Fruit fly (Drosophila melanogaster) whole organism, prepupa: Measurements from ENCODE around the gene Polr2B.

Experiments used
- CG31627 ChIP-seq: fragments of 200-800 bp; sonication (Bioruptor generic); optimal IDR thresholded peaks from 3 replicates; lab custom pipeline; 2016; ENCODE audit warnings: missing biosample characterization, missing genetic modification characterization
- CG6276 ChIP-seq: fragments of 200-800 bp; sonication (Bioruptor generic); optimal IDR thresholded peaks from 2 replicates; lab custom pipeline; 2017; ENCODE audit warnings: missing biosample characterization, mild to moderate bottlenecking, missing genetic modification characterization
- CG6792 ChIP-seq: fragments of 200-800 bp; sonication (Bioruptor generic); optimal IDR thresholded peaks from 3 replicates; lab custom pipeline; 2016; ENCODE audit warnings: missing biosample characterization, missing genetic modification characterization
- Eip78C ChIP-seq: fragments of 200-800 bp; sonication (Bioruptor generic); peaks from one replicate; lab custom pipeline; 2016; ENCODE audit warnings: missing biosample characterization, missing genetic modification characterization
- Hr4 ChIP-seq: fragments of 200-800 bp; sonication (Bioruptor generic); optimal IDR thresholded peaks from 3 replicates; lab custom pipeline; 2016; ENCODE audit warnings: missing biosample characterization, missing genetic modification characterization
- Lpt ChIP-seq: fragments of 200-800 bp; sonication (Bioruptor generic); optimal IDR thresholded peaks from 3 replicates; lab custom pipeline; 2016; ENCODE audit warnings: missing biosample characterization, missing genetic modification characterization
- Met ChIP-seq: fragments of 200-800 bp; sonication (Bioruptor generic); optimal IDR thresholded peaks from 3 replicates; lab custom pipeline; 2016; ENCODE audit warnings: missing biosample characterization, missing genetic modification characterization
- Sox14 ChIP-seq: fragments of 200-800 bp; sonication (Bioruptor generic); optimal IDR thresholded peaks from 3 replicates; lab custom pipeline; 2016; ENCODE audit warnings: missing biosample characterization, missing genetic modification characterization
- achi ChIP-seq: fragments of 200-800 bp; sonication (Bioruptor generic); optimal IDR thresholded peaks from 3 replicates; lab custom pipeline; 2016; ENCODE audit warnings: missing biosample characterization, missing genetic modification characterization
- eg ChIP-seq: fragments of 200-800 bp; sonication (Bioruptor generic); IDR thresholded peaks from 3 replicates; pipeline ENCODE4 v1.3.6; 2022; ENCODE audit warnings: missing biosample characterization, missing genetic modification characterization
- fkh ChIP-seq: fragments of 200-800 bp; sonication (Bioruptor generic); optimal IDR thresholded peaks from 3 replicates; lab custom pipeline; 2017; ENCODE audit warnings: missing biosample characterization, mild to moderate bottlenecking, missing genetic modification characterization, moderate library complexity
- net ChIP-seq: fragments of 200-800 bp; sonication (Bioruptor generic); optimal IDR thresholded peaks from 3 replicates; lab custom pipeline; 2016; ENCODE audit warnings: missing biosample characterization, missing genetic modification characterization
- spab ChIP-seq: fragments of 200-800 bp; sonication (Bioruptor generic); optimal IDR thresholded peaks from 2 replicates; lab custom pipeline; 2017; ENCODE audit warnings: missing biosample characterization, mild to moderate bottlenecking, missing genetic modification characterization, missing genetic modification reagents

- TF ChIP-seq Sox14 (no peak), achi (GFP tag; lab: Kevin White, UChicago) (no peak), Met (GFP tag; lab: Kevin White, UChicago) (no peak), CG31627 (GFP tag; lab: Kevin White, UChicago) (no peak), Hr4 (no peak), CG6276 (GFP tag; lab: Kevin White, UChicago) (no peak), Lpt (GFP tag; lab: Kevin White, UChicago) (no peak), spab (GFP tag; lab: Kevin White, UChicago) (no peak), Eip78C (GFP tag; lab: Kevin White, UChicago) (no peak), net (GFP tag; lab: Kevin White, UChicago) (no peak), fkh (GFP tag; lab: Kevin White, UChicago) (no peak), eg (no peak), CG6792 (GFP tag; lab: Kevin White, UChicago) (no peak)
Measured at dm6 chr3R:14095916-14096315, 29.7 kb upstream of the Polr2B start.
